Worm (Caenorhabditis elegans) whole organism, L4 larva: ENCODE measurements around the gene mpz-3.

Source experiments
- F49E8.2 ChIP-seq: sonication (generic microtip); optimal IDR thresholded peaks from 2 replicates; lab custom pipeline; 2016; ENCODE audit warnings: missing compliant biosample characterization, mild to moderate bottlenecking, missing genetic modification characterization, borderline replicate concordance
- T26A8.4 ChIP-seq: fragments of 200-800 bp; sonication (Bioruptor generic); IDR thresholded peaks from 2 replicates; pipeline ENCODE4 v1.3.6; 2022; ENCODE audit warnings: missing genetic modification characterization, missing compliant biosample characterization
- Y48G9A.11 ChIP-seq: fragments of 200-800 bp; sonication (Bioruptor generic); IDR thresholded peaks from 2 replicates; pipeline ENCODE4 v1.3.6; 2022; ENCODE audit warnings: missing genetic modification reagents, missing genetic modification characterization, missing compliant biosample characterization
- Y5F2A.4 ChIP-seq: fragments of 200-800 bp; sonication (Bioruptor generic); optimal IDR thresholded peaks from 2 replicates; lab custom pipeline; 2018; ENCODE audit warnings: mild to moderate bottlenecking, missing genetic modification characterization, missing compliant biosample characterization
- Y75B8A.6 ChIP-seq: fragments of 200-800 bp; sonication (Bioruptor generic); IDR thresholded peaks from 2 replicates; pipeline ENCODE4 v1.3.6; 2022; ENCODE audit warnings: missing genetic modification reagents, missing genetic modification characterization, missing compliant biosample characterization
- ZK546.5 ChIP-seq, 2 experiments: sonication (generic microtip); optimal IDR thresholded peaks; 2 replicates each; lab custom pipeline; 2017; ENCODE audit warnings: missing biosample characterization in 2 of 2, missing genetic modification characterization in 2 of 2
- ceh-28 ChIP-seq: fragments of 150-350 bp; optimal IDR thresholded peaks from 2 replicates; lab custom pipeline; 2014; ENCODE audit warnings: missing biosample characterization, missing genetic modification reagents, missing genetic modification characterization
- ceh-44 ChIP-seq: fragments of 200-800 bp; sonication (Bioruptor generic); IDR thresholded peaks from 2 replicates; pipeline ENCODE4 v1.3.6; 2022; ENCODE audit warnings: missing genetic modification reagents, missing genetic modification characterization, missing compliant biosample characterization
- ceh-82 ChIP-seq: sonication (generic microtip); optimal IDR thresholded peaks from 2 replicates; lab custom pipeline; 2017; ENCODE audit warnings: missing biosample characterization, missing genetic modification characterization
- ces-1 ChIP-seq: fragments of 150-350 bp; sonication (generic microtip); optimal IDR thresholded peaks from 4 replicates; lab custom pipeline; 2014; ENCODE audit warnings: missing biosample characterization, missing genetic modification reagents, missing genetic modification characterization
- daf-16 ChIP-seq, 3 experiments: sonication (generic microtip); optimal IDR thresholded peaks; 2 replicates each; lab custom pipeline; 2016 to 2017; ENCODE audit warnings: missing genetic modification characterization in 3 of 3, missing genetic modification reagents in 3 of 3, mild to moderate bottlenecking in 2 of 3, missing compliant biosample characterization in 2 of 3, missing biosample characterization in 1 of 3, moderate library complexity in 1 of 3
- dmd-6 ChIP-seq: fragments of 200-800 bp; sonication (Bioruptor generic); IDR thresholded peaks from 2 replicates; pipeline ENCODE4 v1.3.6; 2022; ENCODE audit warnings: missing genetic modification reagents, missing genetic modification characterization, missing compliant biosample characterization
- dpl-1 ChIP-seq: fragments of 150-350 bp; optimal IDR thresholded peaks from 2 replicates; lab custom pipeline; 2014; ENCODE audit warnings: missing biosample characterization, missing genetic modification reagents, missing genetic modification characterization
- duxl-1 ChIP-seq: sonication (generic microtip); optimal IDR thresholded peaks from 2 replicates; lab custom pipeline; 2016; ENCODE audit warnings: mild to moderate bottlenecking, missing genetic modification characterization, moderate library complexity, missing compliant biosample characterization; ENCODE audit not compliant: poor library complexity
- egl-43 ChIP-seq: fragments of 200-800 bp; sonication (Bioruptor generic); IDR thresholded peaks from 2 replicates; pipeline ENCODE4 v1.3.6; 2022; ENCODE audit warnings: missing genetic modification reagents, missing genetic modification characterization, missing compliant biosample characterization
- fkh-10 ChIP-seq: fragments of 150-350 bp; optimal IDR thresholded peaks from 2 replicates; lab custom pipeline; 2014; ENCODE audit warnings: missing biosample characterization, missing genetic modification reagents, missing genetic modification characterization
- hlh-11 ChIP-seq: fragments of 200-800 bp; sonication (Bioruptor generic); optimal IDR thresholded peaks from 2 replicates; lab custom pipeline; 2018; ENCODE audit warnings: mild to moderate bottlenecking, missing genetic modification characterization, missing compliant biosample characterization
- lin-13 ChIP-seq: fragments of 150-350 bp; optimal IDR thresholded peaks from 2 replicates; lab custom pipeline; 2014; ENCODE audit warnings: missing biosample characterization, missing genetic modification reagents, missing genetic modification characterization
- lin-15B ChIP-seq: fragments of 150-350 bp; sonication (generic microtip); optimal IDR thresholded peaks from 3 replicates; lab custom pipeline; 2014; ENCODE audit warnings: missing biosample characterization, missing genetic modification characterization
- lin-29 ChIP-seq: fragments of 200-800 bp; sonication (Bioruptor generic); IDR thresholded peaks from 2 replicates; pipeline ENCODE4 v1.3.6; 2022; ENCODE audit warnings: missing genetic modification reagents, missing genetic modification characterization, missing compliant biosample characterization
- lin-39 ChIP-seq: fragments of 150-350 bp; optimal IDR thresholded peaks from 2 replicates; lab custom pipeline; 2014; ENCODE audit warnings: missing biosample characterization, missing genetic modification reagents, missing genetic modification characterization
- lir-3 ChIP-seq: sonication (generic microtip); optimal IDR thresholded peaks from 2 replicates; lab custom pipeline; 2016; ENCODE audit warnings: mild to moderate bottlenecking, missing genetic modification characterization, missing compliant biosample characterization
- lsy-2 ChIP-seq, 2 experiments: fragments of 150-350 bp in 1 of 2; sonication (generic microtip) in 1 of 2; optimal IDR thresholded peaks; 2 replicates each; lab custom pipeline; 2014 to 2017; ENCODE audit warnings: missing biosample characterization in 2 of 2, missing genetic modification characterization in 2 of 2
- mdt-29 ChIP-seq: fragments of 200-800 bp; sonication (Bioruptor generic); IDR thresholded peaks from 2 replicates; pipeline ENCODE4 v1.3.6; 2022; ENCODE audit warnings: missing genetic modification reagents, missing genetic modification characterization, missing compliant biosample characterization
- mep-1 ChIP-seq: fragments of 150-350 bp; sonication (generic microtip); optimal IDR thresholded peaks from 3 replicates; lab custom pipeline; 2014; ENCODE audit warnings: missing biosample characterization, missing genetic modification characterization
- nhr-10 ChIP-seq: fragments of 150-350 bp; optimal IDR thresholded peaks from 2 replicates; lab custom pipeline; 2014; ENCODE audit warnings: missing biosample characterization, missing genetic modification characterization
- nhr-102 ChIP-seq: sonication (generic microtip); optimal IDR thresholded peaks from 2 replicates; lab custom pipeline; 2016; ENCODE audit warnings: mild to moderate bottlenecking, missing genetic modification characterization, moderate library complexity, missing compliant biosample characterization
- nhr-111 ChIP-seq: fragments of 200-800 bp; sonication (Bioruptor generic); optimal IDR thresholded peaks from 2 replicates; lab custom pipeline; 2018; ENCODE audit warnings: mild to moderate bottlenecking, missing genetic modification characterization, missing compliant biosample characterization
- nhr-25 ChIP-seq: sonication (generic microtip); optimal IDR thresholded peaks from 2 replicates; lab custom pipeline; 2017; ENCODE audit warnings: missing genetic modification characterization, mild to moderate bottlenecking, missing compliant biosample characterization, antibody characterized with exemption, moderate library complexity, borderline replicate concordance; ENCODE audit not compliant: insufficient read depth
- nhr-42 ChIP-seq: fragments of 200-800 bp; sonication (Bioruptor generic); IDR thresholded peaks from 2 replicates; pipeline ENCODE4 v1.3.6; 2022; ENCODE audit warnings: missing genetic modification characterization, missing compliant biosample characterization
- nhr-48 ChIP-seq: sonication (generic microtip); optimal IDR thresholded peaks from 2 replicates; lab custom pipeline; 2016; ENCODE audit warnings: mild to moderate bottlenecking, missing genetic modification characterization, missing compliant biosample characterization
- nhr-77 ChIP-seq: fragments of 150-350 bp; optimal IDR thresholded peaks from 2 replicates; lab custom pipeline; 2014; ENCODE audit warnings: missing biosample characterization, missing genetic modification characterization
- php-3 ChIP-seq: fragments of 200-800 bp; sonication (Bioruptor generic); IDR thresholded peaks from 2 replicates; pipeline ENCODE4 v1.3.6; 2022; ENCODE audit warnings: missing genetic modification reagents, missing genetic modification characterization, missing compliant biosample characterization
- saeg-2 ChIP-seq: fragments of 200-800 bp; sonication (Bioruptor generic); IDR thresholded peaks from 2 replicates; pipeline ENCODE4 v1.3.6; 2022; ENCODE audit warnings: missing genetic modification reagents, missing genetic modification characterization, missing compliant biosample characterization
- snpc-1.2 ChIP-seq: fragments of 200-800 bp; sonication (Bioruptor generic); IDR thresholded peaks from 2 replicates; pipeline ENCODE4 v1.3.6; 2022; ENCODE audit warnings: missing genetic modification reagents, missing genetic modification characterization, missing compliant biosample characterization
- snpc-4 ChIP-seq: fragments of 150-350 bp; optimal IDR thresholded peaks from 2 replicates; lab custom pipeline; 2014; ENCODE audit warnings: missing biosample characterization, missing genetic modification characterization
- spr-1 ChIP-seq: sonication (generic microtip); optimal IDR thresholded peaks from 2 replicates; lab custom pipeline; 2016; ENCODE audit warnings: mild to moderate bottlenecking, missing genetic modification characterization, missing compliant biosample characterization
- tag-97 ChIP-seq: fragments of 200-800 bp; sonication (Bioruptor generic); IDR thresholded peaks from 2 replicates; pipeline ENCODE4 v1.3.6; 2022; ENCODE audit warnings: missing genetic modification characterization, missing compliant biosample characterization
- tra-1 ChIP-seq: fragments of 200-800 bp; sonication (Bioruptor generic); IDR thresholded peaks from 2 replicates; pipeline ENCODE4 v1.3.6; 2022; ENCODE audit warnings: missing genetic modification reagents, missing genetic modification characterization, missing compliant biosample characterization
- unc-62 ChIP-seq, 3 experiments: fragments of 150-350 bp in 1 of 3; sonication (generic microtip); optimal IDR thresholded peaks in 2 of 3; peaks in 1 of 3; 1 replicate in 1 of 3; 2 replicates in 2 of 3; lab custom pipeline; 2014 to 2017; ENCODE audit warnings: missing biosample characterization in 3 of 3, missing genetic modification characterization in 3 of 3, missing genetic modification reagents in 3 of 3, missing genotype in 1 of 3
- vab-7 ChIP-seq: fragments of 200-800 bp; sonication (Bioruptor generic); IDR thresholded peaks from 2 replicates; pipeline ENCODE4 v1.3.6; 2022; ENCODE audit warnings: missing genetic modification reagents, missing genetic modification characterization, missing compliant biosample characterization
- zfp-2 ChIP-seq: sonication (generic microtip); optimal IDR thresholded peaks from 2 replicates; lab custom pipeline; 2016; ENCODE audit warnings: mild to moderate bottlenecking, missing genetic modification characterization, missing compliant biosample characterization
- zip-2 ChIP-seq: fragments of 150-350 bp; optimal IDR thresholded peaks from 2 replicates; lab custom pipeline; 2014; ENCODE audit warnings: missing biosample characterization, missing genetic modification characterization

Gene mpz-3

ce11 chrII:6587264-6587870 is 22.2 kb upstream of the mpz-3 start, which contains the start of gene C56C10.7 (continued):
- TF ChIP-seq mdt-29 (GFP tag; lab: Robert Waterston, UW) (no peak; the same call in 1 of the 2 replicates), lin-39 (tag; lab: Kevin White, UChicago) (no peak), tag-97 (GFP tag; lab: Robert Waterston, UW) (no peak), egl-43 (GFP tag; lab: Robert Waterston, UW) (no peak), F49E8.2 (peak; percentile 64), lir-3 (tag; lab: Kevin White, UChicago) (no peak), saeg-2 (GFP tag; lab: Robert Waterston, UW) (no peak), Y48G9A.11 (no peak), lin-13 (GFP tag; lab: Kevin White, UChicago) (no peak), mep-1 (tag; lab: Kevin White, UChicago) (peak; percentile 30), snpc-1.2 (peak; percentile 54), nhr-111 (GFP tag; lab: Kevin White, UChicago) (peak; percentile 46), tra-1 (GFP tag; lab: Robert Waterston, UW) (0 out of 2 replicates have a peak, but pooled peaks have one; percentile 16), nhr-10 (no peak), snpc-4 (tag; lab: Kevin White, UChicago) (no peak), vab-7 (GFP tag; lab: Robert Waterston, UW) (no peak), dmd-6 (GFP tag; lab: Robert Waterston, UW) (no peak), nhr-102 (tag; lab: Kevin White, UChicago) (peak; percentile 58), ces-1 (no peak), T26A8.4 (GFP tag; lab: Robert Waterston, UW) (peak; percentile 40; the same call in 1 of the 2 replicates), ceh-82 (tag; lab: Kevin White, UChicago) (no peak), lsy-2 (tag; optimal IDR thresholded peaks at IDR 0.05; lab: Kevin White, UChicago) (peak in 1 of 2 experiments; percentile 64), Y5F2A.4 (GFP tag; lab: Kevin White, UChicago) (peak; percentile 3), nhr-77 (tag; lab: Kevin White, UChicago) (no peak), lin-15B (tag; lab: Kevin White, UChicago) (no peak), zfp-2 (no peak), lin-29 (GFP tag; lab: Robert Waterston, UW) (no peak), ceh-28 (tag; lab: Kevin White, UChicago) (no peak), spr-1 (tag; lab: Kevin White, UChicago) (peak; percentile 10), Y75B8A.6 (GFP tag; lab: Robert Waterston, UW) (0 out of 2 replicates have a peak, but pooled peaks have one; percentile 48), dpl-1 (GFP tag; lab: Kevin White, UChicago) (no peak), ceh-44 (GFP tag; lab: Robert Waterston, UW) (no peak), nhr-25 (tag; lab: Kevin White, UChicago) (no peak), daf-16 (GFP tag; optimal IDR thresholded peaks at IDR 0.05; lab: Kevin White, UChicago) (no peak), daf-16 (tag; optimal IDR thresholded peaks at IDR 0.05; lab: Kevin White, UChicago) (peak; percentile 14), duxl-1 (no peak)

ce11 chrII:6582758-6583157 is 17.6 kb upstream of the mpz-3 start, which contains the start of gene C56C10.4:
TSS of gene C56C10.4 (plus strand) at chrII:6583058.
- TF ChIP-seq nhr-42 (GFP tag; lab: Robert Waterston, UW) (no peak), fkh-10 (no peak), ZK546.5 (tag; optimal IDR thresholded peaks at IDR 0.05; lab: Kevin White, UChicago) (no peak), zip-2 (tag; lab: Kevin White, UChicago) (no peak), duxl-1 (no peak), nhr-48 (tag; lab: Kevin White, UChicago) (no peak), hlh-11 (tag; lab: Kevin White, UChicago) (no peak), dmd-6 (GFP tag; lab: Robert Waterston, UW) (no peak), unc-62 (GFP tag; optimal IDR thresholded peaks at IDR 0.05 in 1 of 2; lab: Kevin White, UChicago) (no peak), unc-62 (tag; optimal IDR thresholded peaks at IDR 0.05; lab: Kevin White, UChicago) (no peak), php-3 (GFP tag; lab: Robert Waterston, UW) (no peak)
